Fruit fly (Drosophila melanogaster) whole organism, embryonic: ENCODE results near the gene CG7101.

Source experiments
- Ada2b ChIP-seq: fragments of 200-800 bp; sonication (Bioruptor generic); IDR thresholded peaks from 2 replicates; pipeline ENCODE4 v1.3.6; 2022; ENCODE audit warnings: missing biosample characterization, missing genetic modification characterization
- Antp ChIP-seq: fragments of 200-800 bp; sonication (Bioruptor generic); optimal IDR thresholded peaks from 3 replicates; lab custom pipeline; 2016; ENCODE audit warnings: missing biosample characterization, missing genetic modification characterization
- Awh ChIP-seq: fragments of 200-800 bp; sonication (Bioruptor generic); IDR thresholded peaks from 2 replicates; pipeline ENCODE4, ENCODE4 v1.3.6; 2022; ENCODE audit warnings: missing biosample characterization, missing genetic modification characterization
- B-H2 ChIP-seq: fragments of 200-800 bp; sonication (Bioruptor generic); optimal IDR thresholded peaks from 2 replicates; lab custom pipeline; 2018; ENCODE audit warnings: missing biosample characterization, mild to moderate bottlenecking, missing genetic modification characterization
- Bteb2 ChIP-seq: fragments of 200-800 bp; sonication (Bioruptor generic); optimal IDR thresholded peaks from 2 replicates; lab custom pipeline; 2016; ENCODE audit warnings: missing biosample characterization, missing genetic modification characterization
- CG10147 ChIP-seq: fragments of 200-800 bp; sonication (Bioruptor generic); optimal IDR thresholded peaks from 2 replicates; lab custom pipeline; 2019; ENCODE audit warnings: missing biosample characterization, mild to moderate bottlenecking, missing genetic modification characterization, moderate library complexity
- CG11504 ChIP-seq: fragments of 200-800 bp; sonication (Bioruptor generic); optimal IDR thresholded peaks from 3 replicates; lab custom pipeline; 2019; ENCODE audit warnings: missing biosample characterization, mild to moderate bottlenecking, missing genetic modification characterization, moderate library complexity
- CG15601 ChIP-seq: fragments of 200-800 bp; sonication (Bioruptor generic); optimal IDR thresholded peaks from 3 replicates; lab custom pipeline; 2019; ENCODE audit warnings: missing biosample characterization, mild to moderate bottlenecking, missing genetic modification characterization, moderate library complexity
- CG17359 ChIP-seq: fragments of 200-800 bp; sonication (Bioruptor generic); optimal IDR thresholded peaks from 3 replicates; lab custom pipeline; 2018; ENCODE audit warnings: missing biosample characterization, mild to moderate bottlenecking, missing genetic modification characterization, moderate library complexity
- CG2129 ChIP-seq: fragments of 200-800 bp; sonication (Bioruptor generic); IDR thresholded peaks from 2 replicates; pipeline ENCODE4 v1.3.6; 2022; ENCODE audit warnings: missing biosample characterization, missing genetic modification characterization; ENCODE audit not compliant: partially characterized antibody
- CG30020 ChIP-seq: fragments of 200-800 bp; optimal IDR thresholded peaks from 2 replicates; lab custom pipeline; 2019; ENCODE audit warnings: missing biosample characterization, mild to moderate bottlenecking, missing genetic modification characterization, moderate library complexity
- CG32532 ChIP-seq: fragments of 200-800 bp; sonication (Bioruptor generic); IDR thresholded peaks from 2 replicates; pipeline ENCODE4 v1.3.6; 2022; ENCODE audit warnings: missing biosample characterization, missing genetic modification characterization
- CG4360 ChIP-seq: fragments of 200-800 bp; sonication (Bioruptor generic); IDR thresholded peaks from 2 replicates; pipeline ENCODE4 v1.3.6; 2022; ENCODE audit warnings: missing biosample characterization, missing genetic modification characterization
- CG6254 ChIP-seq: fragments of 200-800 bp; sonication (Bioruptor generic); optimal IDR thresholded peaks from 3 replicates; lab custom pipeline; 2017; ENCODE audit warnings: mild to moderate bottlenecking, missing biosample characterization, missing genetic modification reagents, missing genetic modification characterization
- CG9215 ChIP-seq: fragments of 200-800 bp; sonication (Bioruptor generic); IDR thresholded peaks from 2 replicates; pipeline ENCODE4 v1.3.6; 2022; ENCODE audit warnings: missing biosample characterization, missing genetic modification characterization
- CG9817 ChIP-seq: fragments of 200-800 bp; sonication (Bioruptor generic); optimal IDR thresholded peaks from 2 replicates; lab custom pipeline; 2018; ENCODE audit warnings: missing biosample characterization, mild to moderate bottlenecking, missing genetic modification characterization, moderate library complexity
- Chrac-16 ChIP-seq: fragments of 200-800 bp; sonication (Bioruptor generic); optimal IDR thresholded peaks from 3 replicates; lab custom pipeline; 2016; ENCODE audit warnings: missing biosample characterization, missing genetic modification characterization
- ERR ChIP-seq: fragments of 200-800 bp; sonication (Bioruptor generic); optimal IDR thresholded peaks from 2 replicates; lab custom pipeline; 2016; ENCODE audit warnings: missing biosample characterization, missing genetic modification characterization
- Eip74EF ChIP-seq, 2 experiments: fragments of 200-800 bp in 1 of 2; fragments of >200 bp in 1 of 2; sonication (Bioruptor generic) in 1 of 2; optimal IDR thresholded peaks; 2 replicates each; lab custom pipeline; 2017 to 2019; ENCODE audit warnings: missing biosample characterization in 2 of 2, missing genetic modification characterization in 2 of 2, mild to moderate bottlenecking in 1 of 2, moderate library complexity in 1 of 2
- HLH54F ChIP-seq: fragments of 200-800 bp; sonication (Bioruptor generic); optimal IDR thresholded peaks from 3 replicates; lab custom pipeline; 2016; ENCODE audit warnings: missing biosample characterization, missing genetic modification characterization
- Hand ChIP-seq: fragments of 200-800 bp; sonication (Bioruptor generic); optimal IDR thresholded peaks from 2 replicates; lab custom pipeline; 2017; ENCODE audit warnings: mild to moderate bottlenecking, missing biosample characterization, missing genetic modification reagents, missing genetic modification characterization
- Hmr ChIP-seq: fragments of 200-800 bp; sonication (Bioruptor generic); optimal IDR thresholded peaks from 3 replicates; lab custom pipeline; 2017; ENCODE audit warnings: mild to moderate bottlenecking, missing biosample characterization, missing genetic modification reagents, missing genetic modification characterization
- Hsf ChIP-seq: fragments of 200-800 bp; sonication (Bioruptor generic); optimal IDR thresholded peaks from 3 replicates; lab custom pipeline; 2016; ENCODE audit warnings: missing biosample characterization, missing genetic modification characterization
- Lhr ChIP-seq: fragments of 200-800 bp; sonication (Bioruptor generic); optimal IDR thresholded peaks from 3 replicates; lab custom pipeline; 2017; ENCODE audit warnings: mild to moderate bottlenecking, missing biosample characterization, missing genetic modification reagents, missing genetic modification characterization
- Mad ChIP-seq: fragments of 200-800 bp; sonication (Bioruptor generic); optimal IDR thresholded peaks from 2 replicates; lab custom pipeline; 2016; ENCODE audit warnings: missing biosample characterization, missing genetic modification characterization
- NC2β ChIP-seq: fragments of 200-800 bp; sonication (Bioruptor generic); optimal IDR thresholded peaks from 2 replicates; lab custom pipeline; 2016; ENCODE audit warnings: missing biosample characterization, missing genetic modification characterization
- NFAT ChIP-seq: fragments of 200-800 bp; sonication (Bioruptor generic); IDR thresholded peaks from 2 replicates; pipeline ENCODE4 v1.3.6; 2022; ENCODE audit warnings: missing biosample characterization, missing genetic modification characterization
- PHDP ChIP-seq: fragments of 200-800 bp; sonication (Bioruptor generic); optimal IDR thresholded peaks from 3 replicates; lab custom pipeline; 2018; ENCODE audit warnings: missing biosample characterization, mild to moderate bottlenecking, missing genetic modification characterization, moderate library complexity
- Poxn ChIP-seq: fragments of 200-800 bp; sonication (Bioruptor generic); IDR thresholded peaks from 2 replicates; pipeline ENCODE4 v1.3.6; 2022; ENCODE audit warnings: missing biosample characterization, missing genetic modification characterization
- ac ChIP-seq: fragments of 200-800 bp; sonication (Bioruptor generic); optimal IDR thresholded peaks from 3 replicates; lab custom pipeline; 2017; ENCODE audit warnings: missing biosample characterization, mild to moderate bottlenecking, missing genetic modification characterization
- amos ChIP-seq: fragments of 200-800 bp; sonication (Bioruptor generic); IDR thresholded peaks from 2 replicates; pipeline ENCODE4 v1.3.6; 2022; ENCODE audit warnings: missing biosample characterization, missing genetic modification characterization; ENCODE audit not compliant: partially characterized antibody
- ara ChIP-seq: fragments of 200-800 bp; sonication (Bioruptor generic); IDR thresholded peaks from 2 replicates; pipeline ENCODE4 v1.3.6; 2022; ENCODE audit warnings: missing biosample characterization, missing genetic modification characterization
- bbx ChIP-seq: fragments of 200-800 bp; sonication (Bioruptor generic); IDR thresholded peaks from 2 replicates; pipeline ENCODE4 v1.3.6; 2022; ENCODE audit warnings: missing biosample characterization, missing genetic modification characterization; ENCODE audit not compliant: partially characterized antibody
- en ChIP-seq: fragments of 200-800 bp; sonication (Bioruptor generic); optimal IDR thresholded peaks from 2 replicates; lab custom pipeline; 2016; ENCODE audit warnings: missing biosample characterization, missing genetic modification characterization
- gro ChIP-seq: fragments of 200-800 bp; sonication (Bioruptor generic); optimal IDR thresholded peaks from 2 replicates; lab custom pipeline; 2016; ENCODE audit warnings: missing biosample characterization, missing genetic modification characterization
- h ChIP-seq: fragments of >200 bp; optimal IDR thresholded peaks from 2 replicates; lab custom pipeline; 2017
- lov ChIP-seq, 2 experiments: fragments of 200-800 bp in 1 of 2; fragments of >200 bp in 1 of 2; sonication (Bioruptor generic) in 1 of 2; IDR thresholded peaks in 1 of 2; optimal IDR thresholded peaks in 1 of 2; 2 replicates in 1 of 2; 3 replicates in 1 of 2; pipeline versions ENCODE4 v1.3.6 to Lab custom; 2017 to 2022; ENCODE audit warnings: missing biosample characterization in 1 of 2, missing genetic modification characterization in 1 of 2
- onecut ChIP-seq: fragments of 200-800 bp; sonication (Bioruptor generic); IDR thresholded peaks from 2 replicates; pipeline ENCODE4 v1.3.6; 2022; ENCODE audit warnings: missing biosample characterization, missing genetic modification characterization
- pho ChIP-seq: fragments of 200-800 bp; sonication (Bioruptor generic); optimal IDR thresholded peaks from 2 replicates; lab custom pipeline; 2016; ENCODE audit warnings: missing biosample characterization, missing genetic modification characterization
- row ChIP-seq: fragments of 200-800 bp; sonication (Bioruptor generic); IDR thresholded peaks from 3 replicates; pipeline ENCODE4 v1.3.6; 2022; ENCODE audit warnings: missing biosample characterization, missing genetic modification characterization
- sna ChIP-seq: fragments of 200-800 bp; sonication (Bioruptor generic); IDR thresholded peaks from 2 replicates; pipeline ENCODE4 v1.3.6; 2022; ENCODE audit warnings: missing biosample characterization, missing genetic modification characterization; ENCODE audit not compliant: partially characterized antibody
- stc ChIP-seq: fragments of 200-800 bp; sonication (Bioruptor generic); IDR thresholded peaks from 2 replicates; pipeline ENCODE4 v1.3.6; 2022; ENCODE audit warnings: missing biosample characterization, missing genetic modification characterization
- stwl ChIP-seq: fragments of 200-800 bp; sonication (Bioruptor generic); optimal IDR thresholded peaks from 3 replicates; lab custom pipeline; 2018; ENCODE audit warnings: missing biosample characterization, mild to moderate bottlenecking, missing genetic modification characterization, moderate library complexity
- tgo ChIP-seq: fragments of 200-800 bp; sonication (Bioruptor generic); IDR thresholded peaks from 3 replicates; pipeline ENCODE4 v1.3.6; 2022; ENCODE audit warnings: missing biosample characterization, missing genetic modification characterization
- tna ChIP-seq: fragments of 200-800 bp; sonication (Bioruptor generic); IDR thresholded peaks from 2 replicates; pipeline ENCODE4 v1.3.6; 2022; ENCODE audit warnings: missing biosample characterization, missing genetic modification characterization; ENCODE audit not compliant: partially characterized antibody
- toy ChIP-seq: fragments of 200-800 bp; sonication (Bioruptor generic); IDR thresholded peaks from 2 replicates; pipeline ENCODE4 v1.3.6; 2022; ENCODE audit warnings: missing biosample characterization, missing genetic modification characterization
- trh ChIP-seq: fragments of 200-800 bp; sonication (Bioruptor generic); optimal IDR thresholded peaks from 2 replicates; lab custom pipeline; 2016; ENCODE audit warnings: missing biosample characterization, missing genetic modification characterization
- zen2 ChIP-seq: fragments of 200-800 bp; sonication (Bioruptor generic); IDR thresholded peaks from 3 replicates; pipeline ENCODE4 v1.3.6; 2022; ENCODE audit warnings: missing biosample characterization, missing genetic modification characterization; ENCODE audit not compliant: partially characterized antibody

CG7101 gene

dm6 chrX:18789353-18790210 lies 40.8 kb upstream of the CG7101 start (continued):
- no peak for TF ChIP-seq ac (GFP tag; lab: Kevin White, UChicago)
- TF ChIP-seq ERR = peak; percentile 24
- peak; percentile 32 for TF ChIP-seq Chrac-16 (GFP tag; lab: Kevin White, UChicago)
- no peak for TF ChIP-seq stc
- TF ChIP-seq CG15601 (tag; lab: Kevin White, UChicago) = peak; percentile 46
- no peak for TF ChIP-seq Lhr (GFP tag; lab: Kevin White, UChicago)
- peak; percentile 58 for TF ChIP-seq CG10147 (GFP tag; lab: Kevin White, UChicago)
- 0 out of 2 replicates have a peak, but pooled peaks have one; percentile 5 for TF ChIP-seq ara (GFP tag; lab: Robert Waterston, UW)
- TF ChIP-seq Mad (GFP tag; lab: Kevin White, UChicago) = peak; percentile 40
- peak; percentile 49; the same call in 1 of the 3 replicates for TF ChIP-seq tgo (GFP tag; lab: Robert Waterston, UW)
- TF ChIP-seq zen2 (GFP tag; lab: Robert Waterston, UW) = no peak
- no peak for TF ChIP-seq CG6254 (GFP tag; lab: Kevin White, UChicago)
- peak; percentile 17 for TF ChIP-seq NC2β (GFP tag; lab: Kevin White, UChicago)
- TF ChIP-seq stwl = no peak
- TF ChIP-seq bbx = no peak
- TF ChIP-seq Bteb2 (GFP tag; lab: Kevin White, UChicago) = no peak
- peak; percentile 10 for TF ChIP-seq trh (GFP tag; lab: Kevin White, UChicago)
- no peak for TF ChIP-seq toy (GFP tag; lab: Robert Waterston, UW)
- peak; percentile 1 for TF ChIP-seq gro (GFP tag; lab: Kevin White, UChicago)
- TF ChIP-seq tna = no peak
- peak; percentile 30 for TF ChIP-seq CG30020 (tag; lab: Kevin White, UChicago)
- peak; percentile 56 for TF ChIP-seq pho (GFP tag; lab: Kevin White, UChicago)
- TF ChIP-seq NFAT = peak; percentile 52
- peak; percentile 75 for TF ChIP-seq HLH54F (GFP tag; lab: Kevin White, UChicago)
- TF ChIP-seq CG4360 (GFP tag; lab: Robert Waterston, UW) = no peak
- TF ChIP-seq CG9817 (tag; lab: Kevin White, UChicago) = peak; percentile 47
- no peak for TF ChIP-seq Poxn (GFP tag; lab: Robert Waterston, UW)
- no peak for TF ChIP-seq amos (GFP tag; lab: Robert Waterston, UW)
- peak; percentile 62 for TF ChIP-seq Hsf
- peak; percentile 54 for TF ChIP-seq CG9215 (GFP tag; lab: Robert Waterston, UW)
- TF ChIP-seq CG11504 = peak; percentile 76
- peak; percentile 52 for TF ChIP-seq Antp (GFP tag; lab: Kevin White, UChicago)
- no peak for TF ChIP-seq CG2129
- TF ChIP-seq CG32532 (GFP tag; lab: Robert Waterston, UW) = peak; percentile 59
- no peak for TF ChIP-seq Hand (GFP tag; lab: Kevin White, UChicago)
- no peak for TF ChIP-seq Awh
- no peak for TF ChIP-seq B-H2
- TF ChIP-seq Hmr (GFP tag; lab: Kevin White, UChicago) = peak; percentile 68
- TF ChIP-seq lov (optimal IDR thresholded peaks at IDR 0.05; lab: Kevin White, UChicago) = no peak
- TF ChIP-seq lov (GFP tag; IDR thresholded peaks at IDR 0.05; lab: Robert Waterston, UW) = no peak
- peak; percentile 17; the same call in 1 of the 2 replicates for TF ChIP-seq Ada2b (GFP tag; lab: Robert Waterston, UW)
- TF ChIP-seq sna = no peak
- peak in 1 of 2 experiments; percentile 61 for TF ChIP-seq Eip74EF (GFP tag; optimal IDR thresholded peaks at IDR 0.05; lab: Kevin White, UChicago)
- peak; percentile 70 for TF ChIP-seq row (GFP tag; lab: Robert Waterston, UW)
- peak; percentile 51 for TF ChIP-seq PHDP (tag; lab: Kevin White, UChicago)
- no peak for TF ChIP-seq h
- no peak for TF ChIP-seq en (GFP tag; lab: Kevin White, UChicago)
- peak; percentile 29 for TF ChIP-seq CG17359 (tag; lab: Kevin White, UChicago)
- TF ChIP-seq onecut (GFP tag; lab: Robert Waterston, UW) = no peak
